Fruit fly (Drosophila melanogaster): ENCODE data around the gene CG15385.

Gene CG15385

DNA sequence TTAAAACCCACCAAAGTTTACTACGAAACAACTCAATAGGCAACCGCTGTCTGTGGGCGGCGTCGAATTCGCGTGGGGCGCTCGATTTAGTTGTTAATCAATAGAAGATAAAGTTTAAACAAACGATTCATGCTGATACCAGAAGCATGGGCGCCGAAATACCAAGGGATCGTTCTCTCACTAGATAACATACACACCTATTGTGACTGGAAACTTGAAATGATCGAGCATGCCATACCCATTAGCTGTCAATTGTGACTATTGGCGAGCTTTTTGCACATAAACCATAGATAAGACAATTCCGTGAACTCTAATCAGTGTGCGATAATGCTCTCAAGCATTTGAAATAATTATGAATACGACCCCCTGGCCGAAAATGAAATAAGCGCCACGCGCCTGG is 33.0 kb downstream of the CG15385 start (continued):
- TF ChIP-seq Fer1 (GFP tag; optimal IDR thresholded peaks at IDR 0.05) (peak; percentile 66), gt (GFP tag; IDR thresholded peaks at IDR 0.05) (0 out of 2 replicates have a peak, but pooled peaks have one; percentile 20), Pdp1 (GFP tag; optimal IDR thresholded peaks at IDR 0.05) (peak; percentile 73 to 82), Hsf (GFP tag; optimal IDR thresholded peaks at IDR 0.05) (peak; percentile 71), CG11085 (GFP tag; IDR thresholded peaks at IDR 0.05) (peak; percentile 46; the same call in 1 of the 2 replicates), Bteb2 (GFP tag; optimal IDR thresholded peaks at IDR 0.05) (peak; percentile 60), CG13894 (tag; optimal IDR thresholded peaks at IDR 0.05) (peak; percentile 31), CG7786 (GFP tag; optimal IDR thresholded peaks at IDR 0.05) (peak; percentile 78), caup (GFP tag; optimal IDR thresholded peaks at IDR 0.05; ENCODE audit: severe bottlenecking) (peak; percentile 70), Eip74EF (GFP tag; optimal IDR thresholded peaks at IDR 0.05) (peak in 1 of 2 experiments; percentile 63), yki (optimal IDR thresholded peaks at IDR 0.05) (no peak), knrl (GFP tag; IDR thresholded peaks at IDR 0.05; ENCODE audit: partially characterized antibody) (no peak), CG8089 (GFP tag; optimal IDR thresholded peaks at IDR 0.05) (peak; percentile 26), CG11398 (GFP tag; optimal IDR thresholded peaks at IDR 0.05) (peak; percentile 58), prd (optimal IDR thresholded peaks at IDR 0.05) (no peak), prd (GFP tag; IDR thresholded peaks at IDR 0.05) (peak; percentile 81), croc (GFP tag; conservative IDR thresholded peaks at IDR 0.05) (peak; percentile 21; the same call in 1 of the 3 replicates), phol (tag; optimal IDR thresholded peaks at IDR 0.05) (peak; percentile 83), eyg (GFP tag; optimal IDR thresholded peaks at IDR 0.05) (peak; percentile 57), CG10462 (GFP tag; optimal IDR thresholded peaks at IDR 0.05) (peak; percentile 2), CG30431 (GFP tag; optimal IDR thresholded peaks at IDR 0.05) (peak; percentile 44), CG31224 (GFP tag; IDR thresholded peaks at IDR 0.05) (peak; percentile 75), h (optimal IDR thresholded peaks at IDR 0.05) (no peak), cad (GFP tag; optimal IDR thresholded peaks at IDR 0.05) (no peak), aop (GFP tag; IDR thresholded peaks at IDR 0.05) (0 out of 2 replicates have a peak, but pooled peaks have one; percentile 5), D19B (GFP tag; optimal IDR thresholded peaks at IDR 0.05) (peak; percentile 97), CG11695 (GFP tag; IDR thresholded peaks at IDR 0.05) (peak; percentile 66), CG34224 (GFP tag; IDR thresholded peaks at IDR 0.05; ENCODE audit: partially characterized antibody) (no peak), lbe (GFP tag; optimal IDR thresholded peaks at IDR 0.05) (no peak), nerfin-1 (tag; optimal IDR thresholded peaks at IDR 0.05) (peak; percentile 59), Hey (tag; optimal IDR thresholded peaks at IDR 0.05) (peak; percentile 85), CG18011 (GFP tag; optimal IDR thresholded peaks at IDR 0.05) (peak; percentile 11), rib (GFP tag; IDR thresholded peaks at IDR 0.05) (peak; percentile 83), CG11093 (GFP tag; IDR thresholded peaks at IDR 0.05) (peak; percentile 61; the same call in 1 of the 3 replicates), eve (GFP tag; optimal IDR thresholded peaks at IDR 0.05) (peak in 1 of 2 experiments; percentile 87), pan (optimal IDR thresholded peaks at IDR 0.05) (no peak), pan (GFP tag; optimal IDR thresholded peaks at IDR 0.05 in 1 of 2, IDR thresholded peaks at IDR 0.05 in 1 of 2) (peak in 1 of 2 experiments; percentile 75), Dp (GFP tag; optimal IDR thresholded peaks at IDR 0.05) (no peak), unc-4 (GFP tag; IDR thresholded peaks at IDR 0.05; ENCODE audit: partially characterized antibody) (no peak), Drgx (GFP tag; IDR thresholded peaks at IDR 0.05) (no peak), Abd-B (GFP tag; optimal IDR thresholded peaks at IDR 0.05) (peak; percentile 66), jing (GFP tag; optimal IDR thresholded peaks at IDR 0.05) (peak; percentile 63), CG18619 (GFP tag; optimal IDR thresholded peaks at IDR 0.05) (peak; percentile 75), CG13123 (GFP tag; optimal IDR thresholded peaks at IDR 0.05) (peak; percentile 34), CG1529 (GFP tag; optimal IDR thresholded peaks at IDR 0.05) (peak; percentile 13), Rfx (GFP tag; IDR thresholded peaks at IDR 0.05) (peak; percentile 86), Dek (tag; optimal IDR thresholded peaks at IDR 0.05) (peak; percentile 63), CG2678 (tag; optimal IDR thresholded peaks at IDR 0.05) (peak; percentile 86), Elba2 (GFP tag; optimal IDR thresholded peaks at IDR 0.05) (no peak), cg (GFP tag; optimal IDR thresholded peaks at IDR 0.05) (no peak), gcm2 (GFP tag; optimal IDR thresholded peaks at IDR 0.05) (peak; percentile 33)
